Fruit fly (Drosophila melanogaster) whole organism, embryonic: ENCODE data around the gene mRpL17.

Source experiments
- ATbp ChIP-seq: fragments of 200-800 bp; sonication (Bioruptor generic); optimal IDR thresholded peaks from 2 replicates; lab custom pipeline; 2017; ENCODE audit warnings: missing biosample characterization, mild to moderate bottlenecking, missing genetic modification characterization, missing genetic modification reagents
- CG11398 ChIP-seq: fragments of 200-800 bp; sonication (Bioruptor generic); optimal IDR thresholded peaks from 2 replicates; lab custom pipeline; 2016; ENCODE audit warnings: missing biosample characterization, missing genetic modification characterization
- CG11504 ChIP-seq: fragments of 200-800 bp; sonication (Bioruptor generic); optimal IDR thresholded peaks from 3 replicates; lab custom pipeline; 2019; ENCODE audit warnings: missing biosample characterization, mild to moderate bottlenecking, missing genetic modification characterization, moderate library complexity
- CG14710 ChIP-seq: fragments of 200-800 bp; sonication (Bioruptor generic); optimal IDR thresholded peaks from 3 replicates; lab custom pipeline; 2019; ENCODE audit warnings: missing biosample characterization, mild to moderate bottlenecking, missing genetic modification characterization, moderate library complexity
- CG15011 ChIP-seq: fragments of 200-800 bp; sonication (Bioruptor generic); optimal IDR thresholded peaks from 3 replicates; lab custom pipeline; 2018; ENCODE audit warnings: missing biosample characterization, mild to moderate bottlenecking, missing genetic modification characterization
- CG1603 ChIP-seq: fragments of 200-800 bp; sonication (Bioruptor generic); optimal IDR thresholded peaks from 2 replicates; lab custom pipeline; 2019; ENCODE audit warnings: missing biosample characterization, mild to moderate bottlenecking, missing genetic modification characterization, moderate library complexity
- CG16813 ChIP-seq: fragments of 200-800 bp; sonication (Bioruptor generic); IDR thresholded peaks from 3 replicates; pipeline ENCODE4 v1.3.6; 2022; ENCODE audit warnings: missing biosample characterization, missing genetic modification characterization; ENCODE audit not compliant: partially characterized antibody
- CG2202 ChIP-seq: fragments of 200-800 bp; sonication (Bioruptor generic); optimal IDR thresholded peaks from 2 replicates; lab custom pipeline; 2018; ENCODE audit warnings: missing biosample characterization, mild to moderate bottlenecking, missing genetic modification characterization
- CG2875 ChIP-seq: fragments of 200-800 bp; sonication (Bioruptor generic); optimal IDR thresholded peaks from 2 replicates; lab custom pipeline; 2017; ENCODE audit warnings: missing biosample characterization, mild to moderate bottlenecking, missing genetic modification characterization, missing genetic modification reagents
- CG31365 ChIP-seq: fragments of 200-800 bp; sonication (Bioruptor generic); optimal IDR thresholded peaks from 2 replicates; lab custom pipeline; 2018; ENCODE audit warnings: missing biosample characterization, mild to moderate bottlenecking, missing genetic modification characterization
- CG3163 ChIP-seq: fragments of 200-800 bp; sonication (Bioruptor generic); optimal IDR thresholded peaks from 3 replicates; lab custom pipeline; 2016; ENCODE audit warnings: missing biosample characterization, missing genetic modification characterization
- CG32772 ChIP-seq: fragments of 200-800 bp; sonication (Bioruptor generic); IDR thresholded peaks from 2 replicates; pipeline ENCODE4 v1.3.6; 2022; ENCODE audit warnings: missing biosample characterization, missing genetic modification characterization
- CG4282 ChIP-seq: fragments of 200-800 bp; sonication (Bioruptor generic); optimal IDR thresholded peaks from 2 replicates; lab custom pipeline; 2016; ENCODE audit warnings: missing biosample characterization, missing genetic modification characterization
- CG5180 ChIP-seq: fragments of 200-800 bp; sonication (Bioruptor generic); optimal IDR thresholded peaks from 3 replicates; lab custom pipeline; 2017; ENCODE audit warnings: missing biosample characterization, missing genetic modification characterization, mild to moderate bottlenecking, moderate library complexity, missing genetic modification reagents
- CG6272 ChIP-seq: fragments of 200-800 bp; sonication (Bioruptor generic); IDR thresholded peaks from 2 replicates; pipeline ENCODE4 v1.3.6; 2022; ENCODE audit warnings: missing biosample characterization, missing genetic modification characterization
- CG6854 ChIP-seq: fragments of 200-800 bp; sonication (Bioruptor generic); optimal IDR thresholded peaks from 3 replicates; lab custom pipeline; 2017; ENCODE audit warnings: missing biosample characterization, mild to moderate bottlenecking, missing genetic modification characterization
- CG8089 ChIP-seq: fragments of 200-800 bp; sonication (Bioruptor generic); optimal IDR thresholded peaks from 3 replicates; lab custom pipeline; 2016; ENCODE audit warnings: missing biosample characterization, missing genetic modification characterization
- CG9817 ChIP-seq: fragments of 200-800 bp; sonication (Bioruptor generic); optimal IDR thresholded peaks from 2 replicates; lab custom pipeline; 2018; ENCODE audit warnings: missing biosample characterization, mild to moderate bottlenecking, missing genetic modification characterization, moderate library complexity
- CG9876 ChIP-seq: fragments of 200-800 bp; sonication (Bioruptor generic); optimal IDR thresholded peaks from 2 replicates; lab custom pipeline; 2016; ENCODE audit warnings: missing biosample characterization, missing genetic modification characterization
- CoRest ChIP-seq: fragments of 200-800 bp; sonication (Bioruptor generic); optimal IDR thresholded peaks from 3 replicates; lab custom pipeline; 2018; ENCODE audit warnings: missing biosample characterization, mild to moderate bottlenecking, missing genetic modification characterization, moderate library complexity
- E2f1 ChIP-seq: fragments of 200-800 bp; sonication (Bioruptor generic); IDR thresholded peaks from 2 replicates; pipeline ENCODE4 v1.3.6; 2022; ENCODE audit warnings: missing biosample characterization, missing genetic modification characterization
- H15 ChIP-seq: fragments of 200-800 bp; sonication (Bioruptor generic); IDR thresholded peaks from 3 replicates; pipeline ENCODE4 v1.3.6; 2022; ENCODE audit warnings: missing biosample characterization, missing genetic modification characterization
- HLH54F ChIP-seq: fragments of 200-800 bp; sonication (Bioruptor generic); optimal IDR thresholded peaks from 3 replicates; lab custom pipeline; 2016; ENCODE audit warnings: missing biosample characterization, missing genetic modification characterization
- Meics ChIP-seq: fragments of 200-800 bp; sonication (Bioruptor generic); optimal IDR thresholded peaks from 2 replicates; lab custom pipeline; 2017; ENCODE audit warnings: missing biosample characterization, mild to moderate bottlenecking, missing genetic modification characterization
- Mrtf ChIP-seq: fragments of 200-800 bp; sonication (Bioruptor generic); IDR thresholded peaks from 3 replicates; pipeline ENCODE4 v1.3.6; 2022; ENCODE audit warnings: missing biosample characterization, missing genetic modification characterization
- PHDP ChIP-seq: fragments of 200-800 bp; sonication (Bioruptor generic); optimal IDR thresholded peaks from 3 replicates; lab custom pipeline; 2018; ENCODE audit warnings: missing biosample characterization, mild to moderate bottlenecking, missing genetic modification characterization, moderate library complexity
- Ptx1 ChIP-seq: fragments of 200-800 bp; sonication (Bioruptor generic); IDR thresholded peaks from 2 replicates; pipeline ENCODE4 v1.3.6; 2022; ENCODE audit warnings: missing biosample characterization, missing genetic modification characterization
- Sox100B ChIP-seq: fragments of 200-800 bp; sonication (Bioruptor generic); optimal IDR thresholded peaks from 3 replicates; lab custom pipeline; 2018; ENCODE audit warnings: missing biosample characterization, mild to moderate bottlenecking, missing genetic modification characterization
- Xrp1 ChIP-seq: fragments of 200-800 bp; sonication (Bioruptor generic); IDR thresholded peaks from 2 replicates; pipeline ENCODE4 v1.3.6; 2022; ENCODE audit warnings: missing biosample characterization, missing genetic modification characterization
- ara ChIP-seq: fragments of 200-800 bp; sonication (Bioruptor generic); IDR thresholded peaks from 2 replicates; pipeline ENCODE4 v1.3.6; 2022; ENCODE audit warnings: missing biosample characterization, missing genetic modification characterization
- bcd ChIP-seq: fragments of 200-800 bp; sonication (Bioruptor generic); optimal IDR thresholded peaks from 2 replicates; lab custom pipeline; 2017; ENCODE audit warnings: missing biosample characterization, mild to moderate bottlenecking, missing genetic modification characterization
- br ChIP-seq: fragments of >200 bp; optimal IDR thresholded peaks from 2 replicates; lab custom pipeline; 2017
- bsh ChIP-seq, 2 experiments: fragments of 200-800 bp; sonication (Bioruptor generic); optimal IDR thresholded peaks; 2 replicates each; lab custom pipeline; 2017 to 2018; ENCODE audit warnings: mild to moderate bottlenecking in 2 of 2, missing biosample characterization in 2 of 2, missing genetic modification characterization in 2 of 2, moderate library complexity in 1 of 2
- caup ChIP-seq: fragments of 200-800 bp; sonication (Bioruptor generic); optimal IDR thresholded peaks from 3 replicates; lab custom pipeline; 2017; ENCODE audit warnings: missing biosample characterization, mild to moderate bottlenecking, missing genetic modification characterization, moderate library complexity; ENCODE audit not compliant: severe bottlenecking
- corto ChIP-seq: fragments of 200-800 bp; sonication (Bioruptor generic); optimal IDR thresholded peaks from 2 replicates; lab custom pipeline; 2016; ENCODE audit warnings: missing biosample characterization, mild to moderate bottlenecking, missing genetic modification characterization, moderate library complexity
- crc ChIP-seq: fragments of 200-800 bp; sonication (Bioruptor generic); optimal IDR thresholded peaks from 2 replicates; lab custom pipeline; 2016; ENCODE audit warnings: missing biosample characterization, missing genetic modification characterization
- ems ChIP-seq: fragments of 200-800 bp; sonication (Bioruptor generic); optimal IDR thresholded peaks from 3 replicates; lab custom pipeline; 2016; ENCODE audit warnings: missing biosample characterization, missing genetic modification characterization
- gcm2 ChIP-seq: fragments of 200-800 bp; sonication (Bioruptor generic); optimal IDR thresholded peaks from 2 replicates; lab custom pipeline; 2016; ENCODE audit warnings: missing biosample characterization, missing genetic modification characterization
- gt ChIP-seq: fragments of 200-800 bp; sonication (Bioruptor generic); IDR thresholded peaks from 2 replicates; pipeline ENCODE4 v1.3.6; 2022; ENCODE audit warnings: missing biosample characterization, missing genetic modification characterization
- nom ChIP-seq: fragments of 200-800 bp; sonication (Bioruptor generic); optimal IDR thresholded peaks from 2 replicates; lab custom pipeline; 2017; ENCODE audit warnings: missing biosample characterization, missing genetic modification characterization, mild to moderate bottlenecking, moderate library complexity, missing genetic modification reagents
- pita ChIP-seq: fragments of 200-800 bp; sonication (Bioruptor generic); optimal IDR thresholded peaks from 2 replicates; lab custom pipeline; 2017; ENCODE audit warnings: missing biosample characterization, mild to moderate bottlenecking, missing genetic modification characterization
- pnt ChIP-seq: fragments of 200-800 bp; sonication (Bioruptor generic); optimal IDR thresholded peaks from 3 replicates; lab custom pipeline; 2016; ENCODE audit warnings: missing biosample characterization, missing genetic modification characterization
- run ChIP-seq: fragments of 200-800 bp; sonication (Bioruptor generic); optimal IDR thresholded peaks from 3 replicates; lab custom pipeline; 2018; ENCODE audit warnings: missing biosample characterization, mild to moderate bottlenecking, missing genetic modification characterization
- sd ChIP-seq: fragments of 200-800 bp; sonication (Bioruptor generic); optimal IDR thresholded peaks from 3 replicates; lab custom pipeline; 2018; ENCODE audit warnings: missing biosample characterization, mild to moderate bottlenecking, missing genetic modification characterization, moderate library complexity
- sens ChIP-seq: fragments of 200-800 bp; sonication (Bioruptor generic); peaks from one replicate; lab custom pipeline; 2016; ENCODE audit warnings: missing biosample characterization, missing genetic modification characterization
- shn ChIP-seq: fragments of 200-800 bp; sonication (Bioruptor generic); optimal IDR thresholded peaks from 3 replicates; lab custom pipeline; 2016; ENCODE audit warnings: missing biosample characterization, missing genetic modification characterization
- ssp ChIP-seq: fragments of 200-800 bp; sonication (Bioruptor generic); IDR thresholded peaks from 2 replicates; pipeline ENCODE4 v1.3.6; 2022; ENCODE audit warnings: missing biosample characterization, missing genetic modification characterization
- tll ChIP-seq, 2 experiments: fragments of 200-800 bp in 1 of 2; fragments of >200 bp in 1 of 2; sonication (Bioruptor generic) in 1 of 2; optimal IDR thresholded peaks; 2 replicates each; lab custom pipeline; 2017 to 2019; ENCODE audit warnings: missing biosample characterization in 2 of 2, missing genetic modification characterization in 2 of 2, mild to moderate bottlenecking in 1 of 2, moderate library complexity in 1 of 2
- tx ChIP-seq: fragments of 200-800 bp; sonication (Bioruptor generic); optimal IDR thresholded peaks from 2 replicates; lab custom pipeline; 2016; ENCODE audit warnings: missing biosample characterization, missing genetic modification characterization
- vfl ChIP-seq: fragments of 200-800 bp; sonication (Bioruptor generic); optimal IDR thresholded peaks from 2 replicates; lab custom pipeline; 2016; ENCODE audit warnings: missing biosample characterization, missing genetic modification characterization

The mRpL17 gene

DNA sequence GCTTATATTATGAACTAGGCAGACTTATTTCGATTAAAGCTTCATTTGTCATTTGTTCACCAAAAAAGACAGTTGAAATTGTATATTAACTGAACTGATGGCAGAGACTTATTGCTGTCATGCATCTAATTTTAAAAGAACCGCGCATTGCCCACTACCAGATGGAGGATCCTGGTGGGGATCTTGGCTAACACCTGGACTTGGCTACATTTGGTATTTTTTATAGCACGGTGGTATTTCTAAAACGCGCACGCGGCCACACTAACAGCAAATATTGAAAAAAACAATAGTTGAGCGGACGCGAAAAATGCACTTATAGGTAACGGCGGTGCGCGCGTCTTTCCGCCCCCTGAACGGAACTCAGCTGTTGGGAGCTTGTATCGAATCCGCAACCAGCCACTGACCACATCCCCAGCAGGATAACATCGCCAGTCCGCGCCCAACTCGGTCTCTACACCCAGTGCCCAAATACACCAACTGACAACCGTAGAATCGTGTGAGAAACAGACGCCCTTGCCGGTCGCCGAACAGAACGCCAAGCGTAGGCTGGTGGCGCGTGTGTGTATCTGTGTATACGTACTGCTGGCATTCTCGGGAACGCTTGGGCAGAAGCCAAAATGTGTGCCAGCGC is 27.7 kb downstream of the mRpL17 start (continued):
- TF ChIP-seq tll (GFP tag; optimal IDR thresholded peaks at IDR 0.05; lab: Kevin White, UChicago) = peak in 1 of 2 experiments; percentile 49
- peak; percentile 44 for TF ChIP-seq sens
- TF ChIP-seq CG31365 (tag; lab: Kevin White, UChicago) = peak; percentile 8
- peak; percentile 70 for TF ChIP-seq CG14710 (tag; lab: Kevin White, UChicago)
- no peak for TF ChIP-seq gt (GFP tag; lab: Robert Waterston, UW)
- TF ChIP-seq shn = peak; percentile 6
- TF ChIP-seq sd (tag; lab: Kevin White, UChicago) = peak; percentile 33
- no peak for TF ChIP-seq gcm2 (GFP tag; lab: Kevin White, UChicago)
- TF ChIP-seq Mrtf (GFP tag; lab: Robert Waterston, UW) = no peak
- no peak for TF ChIP-seq Sox100B (GFP tag; lab: Kevin White, UChicago)
- no peak for TF ChIP-seq CG9876 (GFP tag; lab: Kevin White, UChicago)
- TF ChIP-seq H15 (GFP tag; lab: Robert Waterston, UW) = 0 out of 3 replicates have a peak, but pooled peaks have one; percentile 6
- TF ChIP-seq CG32772 (GFP tag; lab: Robert Waterston, UW) = peak; percentile 58
- peak; percentile 75 for TF ChIP-seq CG1603 (tag; lab: Kevin White, UChicago)
- no peak for TF ChIP-seq run (tag; lab: Kevin White, UChicago)
- no peak for TF ChIP-seq CG15011
- no peak for TF ChIP-seq vfl
- TF ChIP-seq ems (GFP tag; lab: Kevin White, UChicago) = no peak
- no peak for TF ChIP-seq bcd
- no peak for TF ChIP-seq CG6854 (GFP tag; lab: Kevin White, UChicago)
- TF ChIP-seq ara = no peak; the same call in 1 of the 2 replicates
- no peak for TF ChIP-seq CG3163 (GFP tag; lab: Kevin White, UChicago)
- no peak for TF ChIP-seq CG4282 (GFP tag; lab: Kevin White, UChicago)
- peak; percentile 88 for TF ChIP-seq pita (GFP tag; lab: Kevin White, UChicago)

DNA sequence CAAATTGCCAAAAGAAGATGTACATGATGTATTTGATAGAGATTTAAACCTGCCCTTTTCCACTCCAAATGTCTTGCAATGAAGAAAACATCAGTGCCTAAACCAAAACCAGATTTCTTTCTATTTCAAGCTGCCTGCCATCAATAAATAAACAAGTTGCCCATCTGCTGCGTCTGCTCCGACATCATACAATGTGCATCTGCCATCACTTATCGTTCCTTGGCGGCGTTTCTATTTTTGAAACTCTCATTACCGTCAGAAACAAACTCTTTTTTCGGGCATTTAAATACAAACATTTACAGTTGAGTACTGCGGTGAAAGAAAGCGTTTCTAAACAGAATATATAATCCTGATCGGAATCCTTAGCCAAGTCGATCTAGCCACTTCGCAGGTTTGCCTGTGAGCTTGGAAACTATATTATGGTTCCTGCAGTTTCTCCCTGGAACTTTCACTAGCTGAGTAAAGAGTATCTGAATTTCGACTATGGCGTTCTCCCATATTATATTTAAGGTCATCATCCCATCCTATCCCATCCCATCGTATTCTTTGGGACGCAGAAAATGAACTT is 30.3 kb downstream of the mRpL17 start:
- TF ChIP-seq CG9817 (tag; lab: Kevin White, UChicago) (no peak), corto (GFP tag; lab: Kevin White, UChicago) (no peak), PHDP (tag; lab: Kevin White, UChicago) (peak; percentile 15), CG11398 (no peak), Ptx1 (GFP tag; lab: Robert Waterston, UW) (no peak), CG5180 (no peak), CG2202 (peak; percentile 63), CoRest (tag; lab: Kevin White, UChicago) (peak; percentile 40), nom (GFP tag; lab: Kevin White, UChicago) (no peak), CG6272 (GFP tag; lab: Robert Waterston, UW) (no peak), pnt (no peak), tx (GFP tag; lab: Kevin White, UChicago) (no peak), CG2875 (peak; percentile 31), ssp (GFP tag; lab: Robert Waterston, UW) (0 out of 2 replicates have a peak, but pooled peaks have one; percentile 8), crc (GFP tag; lab: Kevin White, UChicago) (no peak), CG16813 (GFP tag; lab: Robert Waterston, UW) (no peak), bsh (GFP tag; optimal IDR thresholded peaks at IDR 0.05; lab: Kevin White, UChicago) (peak in 1 of 2 experiments; percentile 70), caup (GFP tag; lab: Kevin White, UChicago) (no peak), CG11504 (tag; lab: Kevin White, UChicago) (peak; percentile 40), HLH54F (no peak), ATbp (peak; percentile 18), br (no peak), Meics (GFP tag; lab: Kevin White, UChicago) (no peak), Xrp1 (peak; percentile 49; the same call in 1 of the 2 replicates), CG8089 (no peak), E2f1 (GFP tag; lab: Robert Waterston, UW) (no peak)
